Worm (Caenorhabditis elegans) whole organism, L4 larva: ENCODE measurements around the gene trap-2.
A peak's percentile ranks its signal among the peaks of the same experiment; 100 is the strongest.

ENCODE experiments used
- D1046.2 ChIP-seq: fragments of 200-800 bp; sonication (Bioruptor generic); IDR thresholded peaks from 2 replicates; pipeline ENCODE4 v1.3.6; 2022; ENCODE audit warnings: missing genetic modification characterization, missing compliant biosample characterization
- T26A8.4 ChIP-seq: fragments of 200-800 bp; sonication (Bioruptor generic); IDR thresholded peaks from 2 replicates; pipeline ENCODE4 v1.3.6; 2022; ENCODE audit warnings: missing genetic modification characterization, missing compliant biosample characterization
- aha-1 ChIP-seq: fragments of 150-350 bp; peaks from one replicate; lab custom pipeline; 2014; ENCODE audit warnings: missing biosample characterization, missing genetic modification characterization
- aly-2 ChIP-seq: sonication (generic microtip); optimal IDR thresholded peaks from 2 replicates; lab custom pipeline; 2018; ENCODE audit warnings: missing biosample characterization, missing genetic modification characterization
- ceh-20 ChIP-seq: fragments of 200-800 bp; sonication (Bioruptor generic); IDR thresholded peaks from 2 replicates; pipeline ENCODE4 v1.3.6; 2022; ENCODE audit warnings: missing genetic modification reagents, missing genetic modification characterization, missing compliant biosample characterization
- ceh-28 ChIP-seq: fragments of 150-350 bp; optimal IDR thresholded peaks from 2 replicates; lab custom pipeline; 2014; ENCODE audit warnings: missing biosample characterization, missing genetic modification reagents, missing genetic modification characterization
- ceh-32 ChIP-seq: sonication (generic microtip); optimal IDR thresholded peaks from 2 replicates; lab custom pipeline; 2016; ENCODE audit warnings: mild to moderate bottlenecking, missing genetic modification characterization, missing compliant biosample characterization; ENCODE audit not compliant: poor library complexity
- ceh-82 ChIP-seq: sonication (generic microtip); optimal IDR thresholded peaks from 2 replicates; lab custom pipeline; 2017; ENCODE audit warnings: missing biosample characterization, missing genetic modification characterization
- ces-1 ChIP-seq: fragments of 150-350 bp; sonication (generic microtip); optimal IDR thresholded peaks from 4 replicates; lab custom pipeline; 2014; ENCODE audit warnings: missing biosample characterization, missing genetic modification reagents, missing genetic modification characterization
- daf-12 ChIP-seq: fragments of 150-350 bp; optimal IDR thresholded peaks from 2 replicates; lab custom pipeline; 2014; ENCODE audit warnings: missing biosample characterization, missing genetic modification reagents, missing genetic modification characterization
- daf-16 ChIP-seq, 3 experiments: sonication (generic microtip); optimal IDR thresholded peaks; 2 replicates each; lab custom pipeline; 2016 to 2017; ENCODE audit warnings: missing genetic modification characterization in 3 of 3, missing genetic modification reagents in 3 of 3, mild to moderate bottlenecking in 2 of 3, missing compliant biosample characterization in 2 of 3, missing biosample characterization in 1 of 3, moderate library complexity in 1 of 3
- daf-19 ChIP-seq: fragments of 200-800 bp; sonication (Bioruptor generic); conservative IDR thresholded peaks from 2 replicates; pipeline ENCODE4 v1.3.6; 2022; ENCODE audit warnings: missing genetic modification characterization, missing compliant biosample characterization
- duxl-1 ChIP-seq: sonication (generic microtip); optimal IDR thresholded peaks from 2 replicates; lab custom pipeline; 2016; ENCODE audit warnings: mild to moderate bottlenecking, missing genetic modification characterization, moderate library complexity, missing compliant biosample characterization; ENCODE audit not compliant: poor library complexity
- dve-1 ChIP-seq: sonication (generic microtip); optimal IDR thresholded peaks from 2 replicates; lab custom pipeline; 2017; ENCODE audit warnings: antibody characterized with exemption, mild to moderate bottlenecking, missing genetic modification characterization, missing compliant biosample characterization; ENCODE audit not compliant: insufficient read depth
- fkh-10 ChIP-seq: fragments of 150-350 bp; optimal IDR thresholded peaks from 2 replicates; lab custom pipeline; 2014; ENCODE audit warnings: missing biosample characterization, missing genetic modification reagents, missing genetic modification characterization
- hlh-11 ChIP-seq: fragments of 200-800 bp; sonication (Bioruptor generic); optimal IDR thresholded peaks from 2 replicates; lab custom pipeline; 2018; ENCODE audit warnings: mild to moderate bottlenecking, missing genetic modification characterization, missing compliant biosample characterization
- hlh-30 ChIP-seq: sonication (generic microtip); optimal IDR thresholded peaks from 2 replicates; lab custom pipeline; 2017; ENCODE audit warnings: antibody characterized with exemption, mild to moderate bottlenecking, missing genetic modification characterization, missing compliant biosample characterization; ENCODE audit not compliant: insufficient read depth
- hmg-1.1 ChIP-seq: fragments of 200-800 bp; sonication (Bioruptor generic); IDR thresholded peaks from 2 replicates; pipeline ENCODE4 v1.3.6; 2022; ENCODE audit warnings: missing genetic modification reagents, missing genetic modification characterization, missing compliant biosample characterization
- lim-7 ChIP-seq: fragments of 200-800 bp; sonication (Bioruptor generic); IDR thresholded peaks from 2 replicates; pipeline ENCODE4 v1.3.6; 2022; ENCODE audit warnings: missing genetic modification characterization, missing compliant biosample characterization
- lin-15B ChIP-seq: fragments of 150-350 bp; sonication (generic microtip); optimal IDR thresholded peaks from 3 replicates; lab custom pipeline; 2014; ENCODE audit warnings: missing biosample characterization, missing genetic modification characterization
- lin-29 ChIP-seq: fragments of 200-800 bp; sonication (Bioruptor generic); IDR thresholded peaks from 2 replicates; pipeline ENCODE4 v1.3.6; 2022; ENCODE audit warnings: missing genetic modification reagents, missing genetic modification characterization, missing compliant biosample characterization
- lir-3 ChIP-seq: sonication (generic microtip); optimal IDR thresholded peaks from 2 replicates; lab custom pipeline; 2016; ENCODE audit warnings: mild to moderate bottlenecking, missing genetic modification characterization, missing compliant biosample characterization
- lsy-2 ChIP-seq, 2 experiments: fragments of 150-350 bp in 1 of 2; sonication (generic microtip) in 1 of 2; optimal IDR thresholded peaks; 2 replicates each; lab custom pipeline; 2014 to 2017; ENCODE audit warnings: missing biosample characterization in 2 of 2, missing genetic modification characterization in 2 of 2
- madf-5 ChIP-seq, 2 experiments: fragments of 200-800 bp; sonication (Bioruptor generic); IDR thresholded peaks; 2 replicates each; pipeline ENCODE4 v1.3.6; 2022; ENCODE audit warnings: missing compliant biosample characterization in 2 of 2, missing genetic modification characterization in 2 of 2
- madf-9 ChIP-seq: fragments of 200-800 bp; sonication (Bioruptor generic); conservative IDR thresholded peaks from 2 replicates; pipeline ENCODE4 v1.3.6; 2022; ENCODE audit warnings: missing genetic modification reagents, missing genetic modification characterization, missing compliant biosample characterization
- mdl-1 ChIP-seq, 2 experiments: fragments of 150-350 bp in 1 of 2; sonication (generic microtip) in 1 of 2; optimal IDR thresholded peaks; 2 replicates each; lab custom pipeline; 2014 to 2017; ENCODE audit warnings: missing biosample characterization in 2 of 2, missing genetic modification characterization in 2 of 2
- mep-1 ChIP-seq: fragments of 150-350 bp; sonication (generic microtip); optimal IDR thresholded peaks from 3 replicates; lab custom pipeline; 2014; ENCODE audit warnings: missing biosample characterization, missing genetic modification characterization
- mxl-2 ChIP-seq: fragments of 200-800 bp; sonication (Bioruptor generic); conservative IDR thresholded peaks from 2 replicates; pipeline ENCODE4 v1.3.6; 2022; ENCODE audit warnings: missing genetic modification reagents, missing genetic modification characterization, missing compliant biosample characterization
- nhr-11 ChIP-seq: fragments of 150-350 bp; optimal IDR thresholded peaks from 2 replicates; lab custom pipeline; 2014; ENCODE audit warnings: missing biosample characterization, missing genetic modification characterization
- nhr-237 ChIP-seq: sonication (generic microtip); optimal IDR thresholded peaks from 2 replicates; lab custom pipeline; 2017; ENCODE audit warnings: missing biosample characterization, missing genetic modification characterization
- nhr-6 ChIP-seq: fragments of 150-350 bp; optimal IDR thresholded peaks from 2 replicates; lab custom pipeline; 2014; ENCODE audit warnings: missing biosample characterization, missing genetic modification characterization
- nhr-76 ChIP-seq: fragments of 150-350 bp; optimal IDR thresholded peaks from 2 replicates; lab custom pipeline; 2014; ENCODE audit warnings: missing biosample characterization, missing genetic modification characterization
- nhr-77 ChIP-seq: fragments of 150-350 bp; optimal IDR thresholded peaks from 2 replicates; lab custom pipeline; 2014; ENCODE audit warnings: missing biosample characterization, missing genetic modification characterization
- pha-4 ChIP-seq, 2 experiments: fragments of 150-350 bp in 1 of 2; fragments of 200-800 bp in 1 of 2; sonication (Bioruptor generic) in 1 of 2; IDR thresholded peaks in 1 of 2; optimal IDR thresholded peaks in 1 of 2; 2 replicates each; pipeline versions ENCODE4 v1.3.6 to Lab custom; 2014 to 2022; ENCODE audit warnings: missing genetic modification characterization in 2 of 2, missing genetic modification reagents in 2 of 2, missing biosample characterization in 1 of 2, missing compliant biosample characterization in 1 of 2
- php-3 ChIP-seq: fragments of 200-800 bp; sonication (Bioruptor generic); IDR thresholded peaks from 2 replicates; pipeline ENCODE4 v1.3.6; 2022; ENCODE audit warnings: missing genetic modification reagents, missing genetic modification characterization, missing compliant biosample characterization
- pqm-1 ChIP-seq: sonication (generic microtip); optimal IDR thresholded peaks from 2 replicates; lab custom pipeline; 2017; ENCODE audit warnings: missing biosample characterization, missing genetic modification characterization
- saeg-2 ChIP-seq: fragments of 200-800 bp; sonication (Bioruptor generic); IDR thresholded peaks from 2 replicates; pipeline ENCODE4 v1.3.6; 2022; ENCODE audit warnings: missing genetic modification reagents, missing genetic modification characterization, missing compliant biosample characterization
- spr-1 ChIP-seq: sonication (generic microtip); optimal IDR thresholded peaks from 2 replicates; lab custom pipeline; 2016; ENCODE audit warnings: mild to moderate bottlenecking, missing genetic modification characterization, missing compliant biosample characterization
- tag-97 ChIP-seq: fragments of 200-800 bp; sonication (Bioruptor generic); IDR thresholded peaks from 2 replicates; pipeline ENCODE4 v1.3.6; 2022; ENCODE audit warnings: missing genetic modification characterization, missing compliant biosample characterization
- tra-1 ChIP-seq: fragments of 200-800 bp; sonication (Bioruptor generic); IDR thresholded peaks from 2 replicates; pipeline ENCODE4 v1.3.6; 2022; ENCODE audit warnings: missing genetic modification reagents, missing genetic modification characterization, missing compliant biosample characterization
- unc-39 ChIP-seq: sonication (generic microtip); optimal IDR thresholded peaks from 2 replicates; lab custom pipeline; 2017; ENCODE audit warnings: missing biosample characterization, missing genetic modification characterization
- unc-62 ChIP-seq, 3 experiments: fragments of 150-350 bp in 1 of 3; sonication (generic microtip); optimal IDR thresholded peaks in 2 of 3; peaks in 1 of 3; 1 replicate in 1 of 3; 2 replicates in 2 of 3; lab custom pipeline; 2014 to 2017; ENCODE audit warnings: missing biosample characterization in 3 of 3, missing genetic modification characterization in 3 of 3, missing genetic modification reagents in 3 of 3, missing genotype in 1 of 3
- zag-1 ChIP-seq: fragments of 150-350 bp; optimal IDR thresholded peaks from 2 replicates; lab custom pipeline; 2014; ENCODE audit warnings: missing biosample characterization, missing genetic modification characterization
- zfp-3 ChIP-seq: fragments of 200-800 bp; sonication (Bioruptor generic); conservative IDR thresholded peaks from 2 replicates; pipeline ENCODE4 v1.3.6; 2022; ENCODE audit warnings: missing genetic modification reagents, missing genetic modification characterization, missing compliant biosample characterization
- zip-2 ChIP-seq: fragments of 150-350 bp; optimal IDR thresholded peaks from 2 replicates; lab custom pipeline; 2014; ENCODE audit warnings: missing biosample characterization, missing genetic modification characterization
- ztf-11 ChIP-seq: fragments of 150-350 bp; optimal IDR thresholded peaks from 2 replicates; lab custom pipeline; 2014; ENCODE audit warnings: missing biosample characterization, missing genetic modification characterization

The trap-2 gene

ce11 chrX:769550-769949 lies 1.7 kb upstream of the trap-2 start:
- TF ChIP-seq nhr-237 (tag; lab: Kevin White, UChicago) (no peak), aha-1 (peak; percentile 95), saeg-2 (no peak), pha-4 (GFP tag; IDR thresholded peaks at IDR 0.05; lab: Robert Waterston, UW) (no peak), pha-4 (tag; optimal IDR thresholded peaks at IDR 0.05; lab: Kevin White, UChicago) (no peak), unc-62 (GFP tag; optimal IDR thresholded peaks at IDR 0.05 in 1 of 2; lab: Kevin White, UChicago) (peak in 1 of 2 experiments; percentile 47), unc-62 (tag; optimal IDR thresholded peaks at IDR 0.05; lab: Kevin White, UChicago) (no peak)

- TF ChIP-seq mdl-1 (tag; optimal IDR thresholded peaks at IDR 0.05; lab: Kevin White, UChicago) (no peak), aha-1 (peak; percentile 39)
These were observed 4.4 kb downstream of the trap-2 start, which contains the start of gene dyf-11 for ce11 chrX:763452-763851. TSS of gene dyf-11 (plus strand) at chrX:763752.

- TF ChIP-seq T26A8.4 (GFP tag; lab: Robert Waterston, UW) (no peak), madf-9 (GFP tag; lab: Robert Waterston, UW) (no peak), zip-2 (tag; lab: Kevin White, UChicago) (no peak), ceh-28 (no peak), dve-1 (tag; lab: Kevin White, UChicago) (peak; percentile 26), hmg-1.1 (GFP tag; lab: Robert Waterston, UW) (0 out of 2 replicates have a peak, but pooled peaks have one; percentile 37), hlh-30 (tag; lab: Kevin White, UChicago) (peak; percentile 39), ces-1 (GFP tag; lab: Kevin White, UChicago) (no peak), mxl-2 (GFP tag; lab: Robert Waterston, UW) (no peak), D1046.2 (GFP tag; lab: Robert Waterston, UW) (no peak), nhr-77 (tag; lab: Kevin White, UChicago) (no peak), mep-1 (tag; lab: Kevin White, UChicago) (peak; percentile 44), ceh-82 (tag; lab: Kevin White, UChicago) (no peak), lir-3 (tag; lab: Kevin White, UChicago) (no peak), unc-39 (tag; lab: Kevin White, UChicago) (no peak), pqm-1 (no peak), zfp-3 (no peak), hlh-11 (peak; percentile 32), nhr-11 (tag; lab: Kevin White, UChicago) (no peak), tag-97 (GFP tag; lab: Robert Waterston, UW) (no peak), daf-19 (GFP tag; lab: Robert Waterston, UW) (no peak), ztf-11 (tag; lab: Kevin White, UChicago) (no peak), ceh-32 (tag; lab: Kevin White, UChicago) (no peak), duxl-1 (tag; lab: Kevin White, UChicago) (no peak), fkh-10 (GFP tag; lab: Kevin White, UChicago) (peak; percentile 14), daf-12 (tag; lab: Kevin White, UChicago) (no peak), lsy-2 (tag; optimal IDR thresholded peaks at IDR 0.05; lab: Kevin White, UChicago) (peak in 1 of 2 experiments; percentile 50), php-3 (GFP tag; lab: Robert Waterston, UW) (no peak), lin-29 (GFP tag; lab: Robert Waterston, UW) (no peak), aha-1 (peak; percentile 98), nhr-76 (tag; lab: Kevin White, UChicago) (no peak), daf-16 (GFP tag; optimal IDR thresholded peaks at IDR 0.05; lab: Kevin White, UChicago) (no peak), daf-16 (tag; optimal IDR thresholded peaks at IDR 0.05; lab: Kevin White, UChicago) (no peak), lin-15B (tag; lab: Kevin White, UChicago) (no peak), tra-1 (GFP tag; lab: Robert Waterston, UW) (no peak), lim-7 (GFP tag; lab: Robert Waterston, UW) (no peak), saeg-2 (no peak), madf-5 (GFP tag; IDR thresholded peaks at IDR 0.05; lab: Robert Waterston, UW) (no peak), nhr-6 (peak; percentile 12), ceh-20 (GFP tag; lab: Robert Waterston, UW) (no peak), unc-62 (GFP tag; optimal IDR thresholded peaks at IDR 0.05 in 1 of 2; lab: Kevin White, UChicago) (no peak), unc-62 (tag; optimal IDR thresholded peaks at IDR 0.05; lab: Kevin White, UChicago) (no peak), zag-1 (tag; lab: Kevin White, UChicago) (no peak), spr-1 (tag; lab: Kevin White, UChicago) (no peak), aly-2 (tag; lab: Kevin White, UChicago) (no peak)
These were observed 7.3 kb downstream of the trap-2 start for ce11 chrX:760579-760978.
